Worm (Caenorhabditis elegans): ENCODE data around the gene C11D2.3.

The C11D2.3 gene

ce11 chrIV:6127252-6127930, 24.2 kb upstream of the C11D2.3 start, which contains the start of gene M03D4.4:
TSS of gene M03D4.4 (minus strand) at chrIV:6127302.
- no peak for TF ChIP-seq unc-3 (GFP tag; conservative IDR thresholded peaks at IDR 0.05)
- TF ChIP-seq unc-3 (tag; optimal IDR thresholded peaks at IDR 0.05) = no peak
- TF ChIP-seq ceh-14 (tag; optimal IDR thresholded peaks at IDR 0.05) = no peak
- TF ChIP-seq ceh-6 (GFP tag; optimal IDR thresholded peaks at IDR 0.05) = no peak
- TF ChIP-seq ceh-9 (tag; optimal IDR thresholded peaks at IDR 0.05) = no peak

ce11 chrIV:6130437-6130836, 21.2 kb upstream of the C11D2.3 start:
- TF ChIP-seq ceh-48 (tag; optimal IDR thresholded peaks at IDR 0.05) = no peak

ce11 chrIV:6134639-6135038, 17.0 kb upstream of the C11D2.3 start:
- TF ChIP-seq ztf-16 (tag; optimal IDR thresholded peaks at IDR 0.05) (no peak), hlh-6 (tag; optimal IDR thresholded peaks at IDR 0.05) (no peak), fkh-10 (GFP tag; optimal IDR thresholded peaks at IDR 0.05) (no peak), che-1 (tag; optimal IDR thresholded peaks at IDR 0.05) (no peak), lin-11 (tag; optimal IDR thresholded peaks at IDR 0.05) (no peak), ceh-2 (tag; optimal IDR thresholded peaks at IDR 0.05) (no peak), ceh-14 (tag; optimal IDR thresholded peaks at IDR 0.05) (no peak), ceh-31 (tag; optimal IDR thresholded peaks at IDR 0.05) (no peak), ceh-34 (tag; optimal IDR thresholded peaks at IDR 0.05) (no peak), ceh-45 (GFP tag; IDR thresholded peaks at IDR 0.05) (no peak), pha-2 (tag; optimal IDR thresholded peaks at IDR 0.05) (no peak), syd-9 (tag; optimal IDR thresholded peaks at IDR 0.05) (no peak), ahr-1 (tag; optimal IDR thresholded peaks at IDR 0.05) (no peak), hlh-15 (tag; optimal IDR thresholded peaks at IDR 0.05) (no peak), pax-1 (tag; optimal IDR thresholded peaks at IDR 0.05) (no peak)

- no peak for TF ChIP-seq sox-2 (GFP tag; IDR thresholded peaks at IDR 0.05)
- TF ChIP-seq hlh-13 (GFP tag; optimal IDR thresholded peaks at IDR 0.05) = no peak
- TF ChIP-seq elt-2 (tag; optimal IDR thresholded peaks at IDR 0.05) = no peak
- TF ChIP-seq ceh-24 (tag; optimal IDR thresholded peaks at IDR 0.05) = no peak
- no peak for TF ChIP-seq pag-3 (tag; optimal IDR thresholded peaks at IDR 0.05; ENCODE audit: borderline replicate concordance)
- TF ChIP-seq C38D4.7 (GFP tag; optimal IDR thresholded peaks at IDR 0.05) = no peak
- no peak for TF ChIP-seq pat-9 (tag; optimal IDR thresholded peaks at IDR 0.05)
- no peak for TF ChIP-seq unc-86 (tag; optimal IDR thresholded peaks at IDR 0.05)
- TF ChIP-seq fax-1 (tag; optimal IDR thresholded peaks at IDR 0.05) = no peak
- no peak for TF ChIP-seq ama-1 (optimal IDR thresholded peaks at IDR 0.05)
- no peak for TF ChIP-seq sdc-2 (tag; optimal IDR thresholded peaks at IDR 0.05)
- TF ChIP-seq nfya-1 (tag; optimal IDR thresholded peaks at IDR 0.05) = peak; percentile 60
- TF ChIP-seq unc-55 (GFP tag; optimal IDR thresholded peaks at IDR 0.05) = peak; percentile 45
- TF ChIP-seq ceh-9 (tag; optimal IDR thresholded peaks at IDR 0.05) = no peak
- TF ChIP-seq pha-4 (tag; optimal IDR thresholded peaks at IDR 0.05) = no peak
- TF ChIP-seq tbx-2 (tag; optimal IDR thresholded peaks at IDR 0.05) = no peak
- TF ChIP-seq elt-4 (tag; optimal IDR thresholded peaks at IDR 0.05) = no peak
Observed at ce11 chrIV:6135592-6135991, 16.0 kb upstream of the C11D2.3 start.

ce11 chrIV:6140700-6141099, 10.9 kb upstream of the C11D2.3 start:
- TF ChIP-seq unc-55 (GFP tag; optimal IDR thresholded peaks at IDR 0.05) (peak; percentile 46), dve-1 (tag; optimal IDR thresholded peaks at IDR 0.05) (no peak), nfya-1 (tag; optimal IDR thresholded peaks at IDR 0.05) (no peak), fkh-6 (tag; optimal IDR thresholded peaks at IDR 0.05) (no peak), pag-3 (tag; optimal IDR thresholded peaks at IDR 0.05; ENCODE audit: borderline replicate concordance) (no peak), ttx-3 (tag; optimal IDR thresholded peaks at IDR 0.05) (no peak), lim-6 (tag; optimal IDR thresholded peaks at IDR 0.05) (no peak), pha-2 (tag; optimal IDR thresholded peaks at IDR 0.05) (no peak), T23F11.4 (GFP tag; optimal IDR thresholded peaks at IDR 0.05) (no peak), hlh-30 (tag; optimal IDR thresholded peaks at IDR 0.05; ENCODE audit: insufficient read depth) (peak; percentile 35), eyg-1 (tag; optimal IDR thresholded peaks at IDR 0.05) (no peak), mec-3 (tag; optimal IDR thresholded peaks at IDR 0.05; ENCODE audit: borderline replicate concordance) (no peak), C08G9.2 (tag; optimal IDR thresholded peaks at IDR 0.05) (no peak), C38D4.7 (GFP tag; optimal IDR thresholded peaks at IDR 0.05) (no peak), fkh-10 (GFP tag; optimal IDR thresholded peaks at IDR 0.05) (no peak), madf-2 (tag; optimal IDR thresholded peaks at IDR 0.05) (no peak), nhr-11 (tag; optimal IDR thresholded peaks at IDR 0.05) (no peak)

All from whole organism, late embryonic.